Worm (Caenorhabditis elegans): ENCODE measurements around the gene ascc-1.
A peak's percentile ranks its signal among the peaks of the same experiment; 100 is the strongest.

Gene ascc-1

DNA sequence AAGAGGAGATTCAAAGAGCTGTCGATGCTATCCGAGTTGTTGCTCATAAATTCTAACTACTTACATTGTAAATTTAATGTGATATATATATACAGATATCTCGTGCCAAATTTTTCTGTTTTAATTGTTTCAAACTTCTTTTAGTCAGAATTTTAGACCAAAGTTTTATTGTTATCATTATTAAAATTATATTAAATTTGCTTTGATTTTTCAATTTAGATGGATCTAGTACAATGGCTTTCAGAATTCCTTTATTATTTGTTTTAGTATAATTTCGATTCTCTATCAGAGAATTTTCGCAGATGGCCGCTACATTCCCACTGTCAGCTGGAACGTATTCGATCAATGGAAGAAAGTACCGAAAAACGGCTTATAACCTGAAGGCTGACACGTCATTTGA lies at the start of gene ascc-1:
Gene ascc-1 (plus strand): TSS at position 301 of the 400 bp plus-strand sequence.
- TF ChIP-seq flt-1 (GFP tag; IDR thresholded peaks at IDR 0.05), result no peak
- TF ChIP-seq pes-1 (GFP tag; IDR thresholded peaks at IDR 0.05), result no peak

DNA sequence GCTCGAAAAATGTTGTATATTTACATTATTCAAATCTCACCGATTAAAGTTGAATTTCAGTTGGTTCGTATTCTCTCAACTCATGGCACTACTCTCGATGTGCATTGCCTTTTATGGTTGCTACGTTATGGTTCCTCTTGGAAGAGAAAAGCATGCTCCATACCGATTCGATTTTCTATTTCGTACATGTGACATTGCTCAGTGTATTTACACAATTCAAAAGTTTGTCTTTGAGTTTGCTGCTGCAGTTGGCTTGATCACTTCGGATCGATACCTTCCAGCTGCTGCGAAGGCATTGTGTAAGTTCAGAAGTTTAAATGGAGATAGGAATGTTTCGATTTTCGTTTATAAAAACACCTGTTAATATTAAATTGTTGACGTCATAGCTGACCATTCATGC lies 49.3 kb upstream of the ascc-1 start:
- TF ChIP-seq tbx-11 (GFP tag; IDR thresholded peaks at IDR 0.05) (no peak), tbx-37 (GFP tag; conservative IDR thresholded peaks at IDR 0.05) (no peak), scrt-1 (GFP tag; IDR thresholded peaks at IDR 0.05) (no peak), tra-4 (tag; optimal IDR thresholded peaks at IDR 0.05) (no peak), hmbx-1 (tag; optimal IDR thresholded peaks at IDR 0.05) (no peak), hnd-1 (tag; optimal IDR thresholded peaks at IDR 0.05) (no peak), sea-1 (GFP tag; conservative IDR thresholded peaks at IDR 0.05) (no peak), ets-7 (tag; optimal IDR thresholded peaks at IDR 0.05) (no peak), flt-1 (GFP tag; IDR thresholded peaks at IDR 0.05) (no peak), ceh-36 (tag; optimal IDR thresholded peaks at IDR 0.05) (no peak), F13C5.2 (tag; optimal IDR thresholded peaks at IDR 0.05) (no peak)

DNA sequence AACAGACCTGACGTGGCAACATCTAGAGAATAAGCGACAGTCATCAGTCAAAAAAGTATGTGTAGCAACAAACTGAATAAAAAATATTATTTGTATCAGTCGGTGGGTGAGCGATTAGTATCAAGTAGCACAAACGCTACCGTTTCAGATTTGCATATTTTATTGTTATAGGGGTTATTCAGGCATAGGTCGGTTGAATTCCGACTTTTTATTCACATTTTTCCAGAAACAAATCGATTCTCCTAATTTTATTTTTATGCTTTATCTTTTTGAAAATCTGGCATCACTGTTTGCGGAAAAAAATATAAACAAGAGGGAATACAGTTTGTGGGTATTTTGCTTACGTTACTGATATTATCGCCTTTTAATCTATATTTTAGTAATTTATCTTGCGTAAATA lies 45.7 kb upstream of the ascc-1 start, which contains the start of gene best-4:
Gene best-4 (minus strand): TSS at position 101 of the 400 bp plus-strand sequence.
- TF ChIP-seq F13C5.2 (tag; optimal IDR thresholded peaks at IDR 0.05) (no peak), pes-1 (GFP tag; IDR thresholded peaks at IDR 0.05) (no peak), aly-1 (tag; optimal IDR thresholded peaks at IDR 0.05) (no peak), ceh-13 (GFP tag; optimal IDR thresholded peaks at IDR 0.05) (no peak), flt-1 (GFP tag; IDR thresholded peaks at IDR 0.05) (no peak), B0310.2 (tag; optimal IDR thresholded peaks at IDR 0.05) (no peak), sea-1 (GFP tag; conservative IDR thresholded peaks at IDR 0.05) (no peak), tra-4 (tag; optimal IDR thresholded peaks at IDR 0.05) (no peak), ceh-36 (tag; optimal IDR thresholded peaks at IDR 0.05) (no peak), ets-7 (tag; optimal IDR thresholded peaks at IDR 0.05) (no peak), tbx-37 (GFP tag; conservative IDR thresholded peaks at IDR 0.05) (no peak), tbx-11 (GFP tag; IDR thresholded peaks at IDR 0.05) (no peak), scrt-1 (GFP tag; IDR thresholded peaks at IDR 0.05) (no peak)

DNA sequence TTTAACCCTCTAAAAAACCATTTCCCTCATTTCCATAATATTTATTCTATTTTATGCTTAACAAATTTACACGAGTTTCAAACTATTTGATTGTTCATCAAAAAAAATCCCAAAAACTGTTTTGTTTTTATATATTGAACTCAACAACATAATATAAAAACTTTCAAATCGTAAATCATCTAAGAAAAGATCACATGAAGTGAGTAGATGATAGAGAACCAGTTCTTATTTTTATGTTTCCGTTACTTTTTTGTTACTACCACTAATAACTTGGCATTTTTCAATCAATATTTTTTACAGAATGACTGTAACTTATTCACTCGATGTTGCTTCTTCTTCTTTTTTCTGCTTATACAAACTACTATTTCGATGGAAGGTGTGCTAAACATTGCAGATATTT lies 44.8 kb upstream of the ascc-1 start, which contains the start of gene best-3:
Gene best-3 (plus strand): TSS at position 301 of the 400 bp plus-strand sequence.
- TF ChIP-seq ama-1 (optimal IDR thresholded peaks at IDR 0.05), result no peak
- no peak for TF ChIP-seq ets-7 (tag; optimal IDR thresholded peaks at IDR 0.05)

DNA sequence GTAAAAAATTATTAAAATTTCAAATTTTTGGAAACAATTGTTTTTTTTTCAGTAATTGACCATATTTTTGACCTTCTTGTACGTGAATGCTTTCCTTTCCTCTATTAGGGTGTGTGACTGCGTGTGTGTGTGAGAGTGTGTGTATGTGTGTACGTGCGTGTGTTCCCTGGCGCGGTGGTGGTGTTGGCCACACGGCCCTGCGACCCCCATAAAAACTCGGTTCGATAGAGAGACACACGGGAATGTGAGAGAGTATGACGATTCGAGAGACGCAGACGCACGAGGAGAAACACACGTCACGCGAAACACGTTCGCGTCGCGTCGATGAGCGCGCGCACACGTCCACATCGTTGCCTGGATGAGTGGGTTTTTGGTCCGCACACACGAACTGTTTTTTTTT lies 38.7 kb upstream of the ascc-1 start:
- no peak for TF ChIP-seq hmbx-1 (tag; optimal IDR thresholded peaks at IDR 0.05)
- no peak for TF ChIP-seq pes-1 (GFP tag; IDR thresholded peaks at IDR 0.05)
- no peak for TF ChIP-seq tra-4 (tag; optimal IDR thresholded peaks at IDR 0.05)
- no peak; the same call in 1 of the 2 replicates for TF ChIP-seq tbx-37 (GFP tag; conservative IDR thresholded peaks at IDR 0.05)
- no peak for TF ChIP-seq flt-1 (GFP tag; IDR thresholded peaks at IDR 0.05)
- peak; percentile 56 for TF ChIP-seq F13C5.2 (tag; optimal IDR thresholded peaks at IDR 0.05)
- TF ChIP-seq scrt-1 (GFP tag; IDR thresholded peaks at IDR 0.05), result no peak
- TF ChIP-seq B0310.2 (tag; optimal IDR thresholded peaks at IDR 0.05), result no peak
- TF ChIP-seq ets-7 (tag; optimal IDR thresholded peaks at IDR 0.05), result no peak
- TF ChIP-seq tbx-11 (GFP tag; IDR thresholded peaks at IDR 0.05), result peak; percentile 20; the same call in 1 of the 2 replicates
- no peak for TF ChIP-seq ama-1 (optimal IDR thresholded peaks at IDR 0.05)
- TF ChIP-seq sea-1 (GFP tag; conservative IDR thresholded peaks at IDR 0.05), result peak; percentile 49; the same call in 1 of the 2 replicates
- TF ChIP-seq hmg-4 (GFP tag; optimal IDR thresholded peaks at IDR 0.05), result peak; percentile 83
- TF ChIP-seq hnd-1 (tag; optimal IDR thresholded peaks at IDR 0.05), result no peak
- TF ChIP-seq aly-1 (tag; optimal IDR thresholded peaks at IDR 0.05), result no peak
- TF ChIP-seq ceh-36 (tag; optimal IDR thresholded peaks at IDR 0.05), result no peak
- no peak for TF ChIP-seq ceh-13 (GFP tag; optimal IDR thresholded peaks at IDR 0.05)

DNA sequence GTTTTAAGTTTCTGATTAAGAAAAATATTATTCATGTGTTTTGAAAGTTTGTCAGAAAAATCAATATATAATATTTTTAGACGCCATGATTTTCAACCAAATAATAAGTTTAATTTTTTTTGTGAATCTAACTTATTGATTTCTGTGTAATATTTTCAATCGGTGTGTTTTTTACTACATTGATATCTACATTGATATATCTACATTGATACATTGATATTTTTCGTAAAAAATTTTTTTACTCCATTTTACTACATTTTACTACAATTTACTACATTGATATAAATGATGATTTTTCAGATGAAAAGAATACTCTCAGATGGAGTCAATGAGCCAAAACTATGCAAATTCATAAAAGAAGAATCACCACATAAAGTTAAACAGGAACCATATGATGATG lies 38.2 kb upstream of the ascc-1 start, which contains the start of gene gmeb-1:
Gene gmeb-1 (plus strand): TSS at position 301 of the 400 bp plus-strand sequence.
- TF ChIP-seq tbx-11 (GFP tag; IDR thresholded peaks at IDR 0.05), result no peak
- no peak for TF ChIP-seq hmg-4 (GFP tag; optimal IDR thresholded peaks at IDR 0.05)
- TF ChIP-seq tbx-37 (GFP tag; conservative IDR thresholded peaks at IDR 0.05), result no peak
- TF ChIP-seq ceh-36 (tag; optimal IDR thresholded peaks at IDR 0.05), result no peak
- TF ChIP-seq ama-1 (optimal IDR thresholded peaks at IDR 0.05), result no peak

DNA sequence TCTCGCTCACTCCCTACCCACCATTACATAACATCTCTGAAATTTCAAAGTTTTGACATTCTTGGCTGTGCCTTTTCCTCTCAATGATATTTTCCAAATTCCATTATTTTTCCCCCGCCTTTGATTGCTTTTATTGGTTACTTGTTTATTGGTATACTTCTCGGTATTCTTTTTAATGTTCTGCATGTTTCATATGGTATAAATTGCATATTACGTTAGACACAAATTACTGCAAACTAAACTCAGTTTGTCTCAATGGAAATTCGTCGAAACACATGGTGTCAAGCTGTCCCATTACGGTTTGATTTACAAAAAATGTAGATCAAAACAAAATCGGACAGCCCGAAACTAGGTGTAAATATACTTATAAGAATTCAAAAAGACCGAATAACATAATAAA lies 35.5 kb upstream of the ascc-1 start:
- TF ChIP-seq hmbx-1 (tag; optimal IDR thresholded peaks at IDR 0.05), result no peak
- no peak for TF ChIP-seq hnd-1 (tag; optimal IDR thresholded peaks at IDR 0.05)
- TF ChIP-seq ceh-36 (tag; optimal IDR thresholded peaks at IDR 0.05), result no peak
- TF ChIP-seq hmg-4 (GFP tag; optimal IDR thresholded peaks at IDR 0.05), result no peak
- TF ChIP-seq F13C5.2 (tag; optimal IDR thresholded peaks at IDR 0.05), result no peak
- no peak for TF ChIP-seq tbx-37 (GFP tag; conservative IDR thresholded peaks at IDR 0.05)
- no peak for TF ChIP-seq tbx-11 (GFP tag; IDR thresholded peaks at IDR 0.05)
- TF ChIP-seq ets-7 (tag; optimal IDR thresholded peaks at IDR 0.05), result no peak
- TF ChIP-seq ama-1 (optimal IDR thresholded peaks at IDR 0.05), result no peak
- no peak for TF ChIP-seq pes-1 (GFP tag; IDR thresholded peaks at IDR 0.05)
- no peak for TF ChIP-seq tra-4 (tag; optimal IDR thresholded peaks at IDR 0.05)
- no peak for TF ChIP-seq aly-1 (tag; optimal IDR thresholded peaks at IDR 0.05)
- TF ChIP-seq scrt-1 (GFP tag; IDR thresholded peaks at IDR 0.05), result no peak
- TF ChIP-seq flt-1 (GFP tag; IDR thresholded peaks at IDR 0.05), result no peak
- no peak for TF ChIP-seq ceh-13 (GFP tag; optimal IDR thresholded peaks at IDR 0.05)
- no peak for TF ChIP-seq sea-1 (GFP tag; conservative IDR thresholded peaks at IDR 0.05)
- no peak for TF ChIP-seq B0310.2 (tag; optimal IDR thresholded peaks at IDR 0.05)

DNA sequence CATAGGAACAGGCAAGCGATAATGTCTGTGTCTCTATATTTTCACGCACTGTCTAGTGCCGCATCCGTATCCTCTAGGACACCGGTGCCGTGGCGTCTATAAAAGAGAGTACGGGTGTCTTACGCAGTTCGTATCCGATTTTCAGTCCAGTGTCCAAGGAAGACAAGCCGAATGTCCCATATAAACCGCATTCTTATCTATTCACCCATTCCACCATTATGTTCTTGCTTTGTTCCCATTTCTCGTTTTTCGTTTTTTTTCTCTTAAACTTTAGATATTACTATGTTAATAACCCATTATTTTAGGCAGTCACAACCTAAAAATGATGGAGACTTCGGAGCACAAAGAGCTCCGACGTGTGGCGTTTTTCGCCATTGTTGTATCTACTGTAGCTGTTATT lies 34.4 kb upstream of the ascc-1 start, which contains the start of gene sqt-2:
Gene sqt-2 (plus strand): TSS at position 301 of the 400 bp plus-strand sequence.
- TF ChIP-seq tbx-37 (GFP tag; conservative IDR thresholded peaks at IDR 0.05), result no peak
- no peak for TF ChIP-seq ets-7 (tag; optimal IDR thresholded peaks at IDR 0.05)

Data from whole organism, early embryonic.